Worm (Caenorhabditis elegans): ENCODE results near the gene K06H7.7.

The K06H7.7 gene

DNA sequence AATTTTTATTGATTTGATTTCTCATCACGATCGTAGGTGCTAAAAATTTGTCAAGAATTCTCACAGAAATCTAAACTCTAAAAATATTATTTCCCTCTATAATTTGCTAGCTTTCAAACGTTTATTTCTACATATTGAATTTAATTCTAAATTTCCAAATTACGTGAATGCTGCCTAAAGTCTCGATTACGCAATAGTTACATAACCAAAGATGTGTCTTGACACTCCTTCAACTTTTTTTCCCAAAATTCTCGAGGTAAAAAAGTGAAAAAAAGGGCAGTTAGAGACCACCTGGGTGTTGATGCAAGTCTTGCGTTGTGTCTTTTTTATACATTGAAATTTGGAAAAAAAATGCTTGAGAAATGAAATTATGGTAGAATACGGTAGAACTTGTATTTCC lies 33.4 kb downstream of the K06H7.7 start:
- TF ChIP-seq tra-4 (tag; optimal IDR thresholded peaks at IDR 0.05) (no peak), hmbx-1 (tag; optimal IDR thresholded peaks at IDR 0.05) (no peak), ets-7 (tag; optimal IDR thresholded peaks at IDR 0.05) (no peak), flt-1 (GFP tag; IDR thresholded peaks at IDR 0.05) (no peak), tbx-37 (GFP tag; conservative IDR thresholded peaks at IDR 0.05) (no peak), scrt-1 (GFP tag; IDR thresholded peaks at IDR 0.05) (no peak), pes-1 (GFP tag; IDR thresholded peaks at IDR 0.05) (no peak), F13C5.2 (tag; optimal IDR thresholded peaks at IDR 0.05) (no peak), tbx-11 (GFP tag; IDR thresholded peaks at IDR 0.05) (no peak), ceh-36 (tag; optimal IDR thresholded peaks at IDR 0.05) (no peak), sea-1 (GFP tag; conservative IDR thresholded peaks at IDR 0.05) (no peak), B0310.2 (tag; optimal IDR thresholded peaks at IDR 0.05) (no peak), ceh-13 (GFP tag; optimal IDR thresholded peaks at IDR 0.05) (no peak), ama-1 (optimal IDR thresholded peaks at IDR 0.05) (no peak)

ce11 chrIII:8050944-8051343 lies 34.3 kb downstream of the K06H7.7 start, which contains the start of gene K12H4.7:
Gene K12H4.7 (minus strand): TSS chrIII:8051081.
- TF ChIP-seq ets-7 (tag; optimal IDR thresholded peaks at IDR 0.05) (no peak), tbx-37 (GFP tag; conservative IDR thresholded peaks at IDR 0.05) (no peak), hmbx-1 (tag; optimal IDR thresholded peaks at IDR 0.05) (no peak), F13C5.2 (tag; optimal IDR thresholded peaks at IDR 0.05) (no peak), scrt-1 (GFP tag; IDR thresholded peaks at IDR 0.05) (no peak), tbx-11 (GFP tag; IDR thresholded peaks at IDR 0.05) (no peak), ama-1 (optimal IDR thresholded peaks at IDR 0.05) (no peak), hnd-1 (tag; optimal IDR thresholded peaks at IDR 0.05) (no peak), B0310.2 (tag; optimal IDR thresholded peaks at IDR 0.05) (no peak), hmg-4 (GFP tag; optimal IDR thresholded peaks at IDR 0.05) (no peak), aly-1 (tag; optimal IDR thresholded peaks at IDR 0.05) (no peak), ceh-13 (GFP tag; optimal IDR thresholded peaks at IDR 0.05) (no peak), tra-4 (tag; optimal IDR thresholded peaks at IDR 0.05) (no peak), sea-1 (GFP tag; conservative IDR thresholded peaks at IDR 0.05) (no peak)

DNA sequence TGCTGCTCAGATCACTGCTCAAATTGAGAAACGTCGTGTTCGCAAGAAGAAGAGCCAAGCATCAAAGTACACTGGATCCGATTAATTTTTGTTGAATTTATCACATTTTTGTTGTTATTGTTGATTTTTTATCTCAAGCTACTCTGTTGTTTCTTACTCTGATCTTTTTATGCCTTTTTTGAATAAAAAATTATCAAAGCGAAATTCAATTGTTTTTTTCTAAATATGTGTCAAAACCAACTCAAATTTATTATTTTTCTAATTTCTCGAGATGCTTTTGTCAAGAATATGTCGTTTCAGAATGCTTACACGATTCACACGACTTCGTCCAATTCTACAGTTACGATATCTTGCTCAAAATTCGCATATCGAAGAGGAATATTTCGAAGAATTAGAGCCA lies 37.9 kb downstream of the K06H7.7 start, which contains the start of gene K12H4.2:
K12H4.2 (plus strand) TSS at position 301 of the 400 bp plus-strand sequence.
- TF ChIP-seq ama-1 (optimal IDR thresholded peaks at IDR 0.05) (no peak), F13C5.2 (tag; optimal IDR thresholded peaks at IDR 0.05) (no peak), scrt-1 (GFP tag; IDR thresholded peaks at IDR 0.05) (no peak), ceh-36 (tag; optimal IDR thresholded peaks at IDR 0.05) (no peak), hmg-4 (GFP tag; optimal IDR thresholded peaks at IDR 0.05) (no peak), flt-1 (GFP tag; IDR thresholded peaks at IDR 0.05) (no peak), hmbx-1 (tag; optimal IDR thresholded peaks at IDR 0.05) (no peak), sea-1 (GFP tag; conservative IDR thresholded peaks at IDR 0.05) (no peak), tbx-37 (GFP tag; conservative IDR thresholded peaks at IDR 0.05) (no peak), hnd-1 (tag; optimal IDR thresholded peaks at IDR 0.05) (no peak), ets-7 (tag; optimal IDR thresholded peaks at IDR 0.05) (no peak), B0310.2 (tag; optimal IDR thresholded peaks at IDR 0.05) (no peak), aly-1 (tag; optimal IDR thresholded peaks at IDR 0.05) (no peak), ceh-13 (GFP tag; optimal IDR thresholded peaks at IDR 0.05) (no peak), pes-1 (GFP tag; IDR thresholded peaks at IDR 0.05) (no peak)

DNA sequence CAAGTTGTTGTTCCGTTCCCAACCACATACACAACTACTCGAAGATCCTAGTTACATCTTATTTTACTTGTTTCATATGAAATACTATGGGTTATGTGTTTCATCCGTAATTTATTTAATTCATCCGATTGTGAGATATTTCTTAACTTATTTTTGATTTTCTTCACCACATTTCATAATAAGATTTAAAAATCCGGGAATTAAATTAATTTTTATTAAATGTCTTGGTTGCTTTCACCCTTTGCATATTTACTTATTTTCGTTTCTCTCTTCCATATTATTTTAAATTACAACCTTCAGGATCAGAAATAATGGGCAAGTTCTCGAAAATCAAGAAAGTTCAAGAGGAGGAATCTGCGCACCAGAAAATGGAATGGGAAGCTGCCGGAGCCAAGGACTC lies 39.5 kb downstream of the K06H7.7 start, which contains the start of gene K12H4.3:
K12H4.3 (plus strand) TSS at position 301 of the 400 bp plus-strand sequence.
- TF ChIP-seq tbx-11 (GFP tag; IDR thresholded peaks at IDR 0.05) (no peak), scrt-1 (GFP tag; IDR thresholded peaks at IDR 0.05) (no peak)

- TF ChIP-seq ceh-13 (GFP tag; optimal IDR thresholded peaks at IDR 0.05) (no peak), scrt-1 (GFP tag; IDR thresholded peaks at IDR 0.05) (no peak), tra-4 (tag; optimal IDR thresholded peaks at IDR 0.05) (no peak), tbx-37 (GFP tag; conservative IDR thresholded peaks at IDR 0.05) (no peak), ama-1 (optimal IDR thresholded peaks at IDR 0.05) (no peak), ceh-36 (tag; optimal IDR thresholded peaks at IDR 0.05) (no peak), tbx-11 (GFP tag; IDR thresholded peaks at IDR 0.05) (no peak), hmg-4 (GFP tag; optimal IDR thresholded peaks at IDR 0.05) (no peak), flt-1 (GFP tag; IDR thresholded peaks at IDR 0.05) (no peak), B0310.2 (tag; optimal IDR thresholded peaks at IDR 0.05) (no peak), pes-1 (GFP tag; IDR thresholded peaks at IDR 0.05) (no peak)
Measured at ce11 chrIII:8044717-8045116, 40.6 kb downstream of the K06H7.7 start, which contains the start of gene spcs-3. Gene spcs-3 (plus strand): TSS chrIII:8045017.

- no peak for TF ChIP-seq F13C5.2 (tag; optimal IDR thresholded peaks at IDR 0.05)
- TF ChIP-seq scrt-1 (GFP tag; IDR thresholded peaks at IDR 0.05), result no peak
- no peak for TF ChIP-seq pes-1 (GFP tag; IDR thresholded peaks at IDR 0.05)
- TF ChIP-seq tbx-11 (GFP tag; IDR thresholded peaks at IDR 0.05), result no peak
- no peak for TF ChIP-seq hnd-1 (tag; optimal IDR thresholded peaks at IDR 0.05)
- TF ChIP-seq flt-1 (GFP tag; IDR thresholded peaks at IDR 0.05), result no peak
- TF ChIP-seq ama-1 (optimal IDR thresholded peaks at IDR 0.05), result no peak
- TF ChIP-seq aly-1 (tag; optimal IDR thresholded peaks at IDR 0.05), result no peak
- TF ChIP-seq tbx-37 (GFP tag; conservative IDR thresholded peaks at IDR 0.05), result no peak
- no peak for TF ChIP-seq ets-7 (tag; optimal IDR thresholded peaks at IDR 0.05)
- TF ChIP-seq tra-4 (tag; optimal IDR thresholded peaks at IDR 0.05), result no peak
- TF ChIP-seq hmg-4 (GFP tag; optimal IDR thresholded peaks at IDR 0.05), result no peak
Measured at ce11 chrIII:8044187-8044586, 41.1 kb downstream of the K06H7.7 start, which contains the start of gene K12H4.5. Gene K12H4.5 (plus strand): TSS chrIII:8044487.

DNA sequence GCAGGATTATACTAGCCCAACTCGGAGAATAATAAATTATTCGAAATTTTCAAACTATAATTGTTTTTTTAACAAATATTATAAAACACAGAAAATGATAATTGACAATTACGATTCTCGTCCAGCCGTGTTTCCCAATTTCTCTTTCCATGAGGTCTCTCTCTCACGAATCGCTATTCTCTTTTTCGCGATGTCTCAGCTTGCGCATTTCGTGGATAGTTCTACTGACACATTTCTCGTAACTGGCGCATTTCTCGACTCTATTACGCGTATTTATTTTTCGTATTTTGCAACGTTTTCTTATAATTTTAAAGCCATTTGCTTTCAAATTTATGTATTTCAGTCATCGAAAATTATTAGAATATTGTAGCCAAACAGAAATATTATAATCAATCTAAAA lies 41.5 kb downstream of the K06H7.7 start:
- peak; percentile 99 for TF ChIP-seq ets-7 (tag; optimal IDR thresholded peaks at IDR 0.05)
- peak; percentile 100 for TF ChIP-seq tbx-37 (GFP tag; conservative IDR thresholded peaks at IDR 0.05)
- TF ChIP-seq flt-1 (GFP tag; IDR thresholded peaks at IDR 0.05), result peak; percentile 98
- peak; percentile 99 for TF ChIP-seq pes-1 (GFP tag; IDR thresholded peaks at IDR 0.05)
- TF ChIP-seq aly-1 (tag; optimal IDR thresholded peaks at IDR 0.05), result peak; percentile 96
- peak; percentile 100 for TF ChIP-seq B0310.2 (tag; optimal IDR thresholded peaks at IDR 0.05)
- peak; percentile 95 for TF ChIP-seq hmbx-1 (tag; optimal IDR thresholded peaks at IDR 0.05)
- peak; percentile 98 for TF ChIP-seq hnd-1 (tag; optimal IDR thresholded peaks at IDR 0.05)
- peak; percentile 100 for TF ChIP-seq F13C5.2 (tag; optimal IDR thresholded peaks at IDR 0.05)
- peak; percentile 97 for TF ChIP-seq ceh-36 (tag; optimal IDR thresholded peaks at IDR 0.05)
- peak; percentile 100 for TF ChIP-seq ceh-13 (GFP tag; optimal IDR thresholded peaks at IDR 0.05)
- TF ChIP-seq sea-1 (GFP tag; conservative IDR thresholded peaks at IDR 0.05), result peak; percentile 100
- peak; percentile 100 for TF ChIP-seq scrt-1 (GFP tag; IDR thresholded peaks at IDR 0.05)
- TF ChIP-seq tbx-11 (GFP tag; IDR thresholded peaks at IDR 0.05), result peak; percentile 100
- TF ChIP-seq ama-1 (optimal IDR thresholded peaks at IDR 0.05), result no peak
- TF ChIP-seq tra-4 (tag; optimal IDR thresholded peaks at IDR 0.05), result peak; percentile 99
- TF ChIP-seq hmg-4 (GFP tag; optimal IDR thresholded peaks at IDR 0.05), result peak; percentile 100

All from whole organism, early embryonic.